Fruit fly (Drosophila melanogaster): ENCODE data around the gene scpr-C.

DNA sequence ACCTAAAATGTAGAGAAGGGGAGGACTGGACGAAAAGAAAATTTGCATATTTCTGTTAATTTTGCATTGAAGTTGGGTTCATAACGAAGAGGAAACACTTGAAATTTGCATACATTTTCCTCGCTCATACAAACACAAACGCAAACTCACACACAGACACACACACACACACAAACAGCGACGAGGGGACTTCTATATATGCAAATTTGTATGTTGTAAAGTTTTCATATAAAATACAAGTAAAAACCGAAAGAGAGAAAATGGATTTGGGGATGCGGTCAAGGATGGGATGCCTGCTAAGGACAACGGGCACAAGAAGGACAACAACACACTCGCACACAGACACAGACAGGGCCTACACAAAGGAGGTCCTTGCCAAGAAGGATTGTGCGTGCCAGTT is 32.2 kb downstream of the scpr-C start:
- TF ChIP-seq CTCF (optimal IDR thresholded peaks at IDR 0.05), result no peak
- no peak for TF ChIP-seq CG8478 (optimal IDR thresholded peaks at IDR 0.05)
